Worm (Caenorhabditis elegans) whole organism, L4 larva: Measurements from ENCODE around the gene nhr-111.

ENCODE experiments used
- nhr-237 ChIP-seq: sonication (generic microtip); optimal IDR thresholded peaks from 2 replicates; lab custom pipeline; 2017; ENCODE audit warnings: missing biosample characterization, missing genetic modification characterization
- unc-130 ChIP-seq: sonication (generic microtip); optimal IDR thresholded peaks from 2 replicates; lab custom pipeline; 2016; ENCODE audit warnings: missing genetic modification reagents, missing genetic modification characterization, missing compliant biosample characterization

DNA sequence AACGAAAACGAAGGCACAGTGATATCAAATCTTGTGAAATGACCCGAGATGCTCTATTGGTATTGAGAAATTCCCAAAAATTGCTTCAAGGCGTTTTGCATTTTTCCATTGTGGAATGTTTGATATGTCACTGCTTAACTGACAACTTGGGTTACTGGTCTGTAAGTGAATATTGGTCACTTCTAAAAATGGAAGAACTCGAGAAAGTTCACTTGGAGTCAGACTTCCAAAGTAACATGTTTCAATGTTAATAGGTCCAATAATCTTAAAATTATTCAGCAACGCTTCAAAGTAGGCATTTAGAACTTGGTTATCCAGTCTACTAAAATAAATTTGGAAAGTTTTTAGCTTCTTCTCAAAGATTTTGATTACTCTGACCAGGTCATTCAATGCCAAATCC, 8.1 kb upstream of the nhr-111 start, which contains the start of gene fbxa-144:
- TF ChIP-seq nhr-237 (tag; lab: Kevin White, UChicago) = no peak
- no peak for TF ChIP-seq unc-130
